Worm (Caenorhabditis elegans): ENCODE data around the gene osm-7.

ce11 chrIII:13530838-13531237 is 45.1 kb upstream of the osm-7 start:
- no peak for TF ChIP-seq elt-1 (tag; optimal IDR thresholded peaks at IDR 0.05)
- TF ChIP-seq aly-2 (tag; optimal IDR thresholded peaks at IDR 0.05) = no peak
- no peak for TF ChIP-seq fkh-10 (GFP tag; optimal IDR thresholded peaks at IDR 0.05)
- TF ChIP-seq nhr-237 (tag; optimal IDR thresholded peaks at IDR 0.05) = no peak
- TF ChIP-seq hmg-11 (tag; optimal IDR thresholded peaks at IDR 0.05) = no peak

Data from whole organism, L3 larva.